Fruit fly (Drosophila melanogaster) whole organism, embryonic: ENCODE results near the gene DppIII.

Experiments used
- Atf6 ChIP-seq: fragments of 200-800 bp; sonication (Bioruptor generic); IDR thresholded peaks from 2 replicates; pipeline ENCODE4 v1.3.6; 2022; ENCODE audit warnings: missing biosample characterization, missing genetic modification characterization
- BEAF-32 ChIP-seq: fragments of 200-800 bp; sonication (Bioruptor generic); optimal IDR thresholded peaks from 3 replicates; lab custom pipeline; 2017; ENCODE audit warnings: missing biosample characterization, missing genetic modification characterization, mild to moderate bottlenecking, moderate library complexity, missing genetic modification reagents
- CG13287 ChIP-seq: fragments of 200-800 bp; sonication (Bioruptor generic); IDR thresholded peaks from 2 replicates; pipeline ENCODE4 v1.3.6; 2022; ENCODE audit warnings: missing biosample characterization, missing genetic modification characterization; ENCODE audit not compliant: partially characterized antibody
- CG14710 ChIP-seq: fragments of 200-800 bp; sonication (Bioruptor generic); optimal IDR thresholded peaks from 3 replicates; lab custom pipeline; 2019; ENCODE audit warnings: missing biosample characterization, mild to moderate bottlenecking, missing genetic modification characterization, moderate library complexity
- CG1603 ChIP-seq: fragments of 200-800 bp; sonication (Bioruptor generic); optimal IDR thresholded peaks from 2 replicates; lab custom pipeline; 2019; ENCODE audit warnings: missing biosample characterization, mild to moderate bottlenecking, missing genetic modification characterization, moderate library complexity
- CG17385 ChIP-seq: fragments of 200-800 bp; sonication (Bioruptor generic); optimal IDR thresholded peaks from 3 replicates; lab custom pipeline; 2018; ENCODE audit warnings: missing biosample characterization, mild to moderate bottlenecking, missing genetic modification characterization
- CG1832 ChIP-seq: fragments of 200-800 bp; sonication (Bioruptor generic); optimal IDR thresholded peaks from 2 replicates; lab custom pipeline; 2017; ENCODE audit warnings: missing biosample characterization, mild to moderate bottlenecking, missing genetic modification characterization, inconsistent platforms
- CG32767 ChIP-seq: fragments of 200-800 bp; sonication (Bioruptor generic); IDR thresholded peaks from 2 replicates; pipeline ENCODE4 v1.3.6; 2022; ENCODE audit warnings: missing biosample characterization, missing genetic modification characterization
- CG4617 ChIP-seq: fragments of 200-800 bp; sonication (Bioruptor generic); optimal IDR thresholded peaks from 3 replicates; lab custom pipeline; 2016; ENCODE audit warnings: missing biosample characterization, missing genetic modification characterization, borderline replicate concordance
- CG9437 ChIP-seq: fragments of 200-800 bp; sonication (Bioruptor generic); optimal IDR thresholded peaks from 2 replicates; lab custom pipeline; 2018; ENCODE audit warnings: missing biosample characterization, mild to moderate bottlenecking, missing genetic modification characterization
- CG9797 ChIP-seq: fragments of 200-800 bp; sonication (Bioruptor generic); optimal IDR thresholded peaks from 3 replicates; lab custom pipeline; 2018; ENCODE audit warnings: missing biosample characterization, mild to moderate bottlenecking, missing genetic modification characterization
- Dll ChIP-seq: fragments of 200-800 bp; sonication (Bioruptor generic); IDR thresholded peaks from 4 replicates; pipeline ENCODE4 v1.3.6; 2022; ENCODE audit warnings: missing biosample characterization, missing genetic modification characterization; ENCODE audit not compliant: partially characterized antibody
- Doc3 ChIP-seq: fragments of 200-800 bp; sonication (Bioruptor generic); IDR thresholded peaks from 3 replicates; pipeline ENCODE4 v1.3.6; 2022; ENCODE audit warnings: missing biosample characterization, missing genetic modification characterization; ENCODE audit not compliant: partially characterized antibody
- Dp ChIP-seq: fragments of 200-800 bp; sonication (Bioruptor generic); optimal IDR thresholded peaks from 2 replicates; lab custom pipeline; 2018; ENCODE audit warnings: missing biosample characterization, mild to moderate bottlenecking, missing genetic modification characterization, moderate library complexity
- Dref ChIP-seq: fragments of 200-800 bp; sonication (Bioruptor generic); IDR thresholded peaks from 2 replicates; pipeline ENCODE4 v1.3.6; 2022; ENCODE audit warnings: missing biosample characterization, missing genetic modification characterization
- E2f2 ChIP-seq: fragments of 200-800 bp; sonication (Bioruptor generic); IDR thresholded peaks from 2 replicates; pipeline ENCODE4 v1.3.6; 2022; ENCODE audit warnings: missing biosample characterization, missing genetic modification characterization
- Ets65A ChIP-seq: fragments of 200-800 bp; sonication (Bioruptor generic); peaks from one replicate; lab custom pipeline; 2016; ENCODE audit warnings: missing biosample characterization, missing genetic modification characterization
- HLH3B ChIP-seq: fragments of 200-800 bp; sonication (Bioruptor generic); IDR thresholded peaks from 2 replicates; pipeline ENCODE4 v1.3.6; 2022; ENCODE audit warnings: missing biosample characterization, missing genetic modification characterization
- HmgZ ChIP-seq: fragments of 200-800 bp; sonication (Bioruptor generic); optimal IDR thresholded peaks from 2 replicates; lab custom pipeline; 2018; ENCODE audit warnings: missing biosample characterization, mild to moderate bottlenecking, missing genetic modification characterization
- MBD-R2 ChIP-seq: fragments of 200-800 bp; sonication (Bioruptor generic); IDR thresholded peaks from 2 replicates; pipeline ENCODE4 v1.3.6; 2022; ENCODE audit warnings: missing biosample characterization, missing genetic modification characterization
- MESR4 ChIP-seq: fragments of 200-800 bp; sonication (Bioruptor generic); optimal IDR thresholded peaks from 2 replicates; lab custom pipeline; 2018; ENCODE audit warnings: missing biosample characterization, mild to moderate bottlenecking, missing genetic modification characterization, moderate library complexity
- Med ChIP-seq: fragments of 200-800 bp; sonication (Bioruptor generic); peaks from one replicate; lab custom pipeline; 2016; ENCODE audit warnings: missing biosample characterization, missing genetic modification characterization, mild to moderate bottlenecking, inconsistent platforms, moderate library complexity
- Pdp1 ChIP-seq, 2 experiments: fragments of 200-800 bp; sonication (Bioruptor generic); optimal IDR thresholded peaks; 3 replicates each; lab custom pipeline; 2016; ENCODE audit warnings: missing biosample characterization in 2 of 2, missing genetic modification characterization in 2 of 2, mild to moderate bottlenecking in 1 of 2, moderate library complexity in 1 of 2
- Rx ChIP-seq: fragments of 200-800 bp; sonication (Bioruptor generic); IDR thresholded peaks from 2 replicates; pipeline ENCODE4 v1.3.6; 2022; ENCODE audit warnings: missing biosample characterization, missing genetic modification characterization
- Scr ChIP-seq: fragments of 200-800 bp; sonication (Bioruptor generic); IDR thresholded peaks from 2 replicates; pipeline ENCODE4 v1.3.6; 2022; ENCODE audit warnings: missing biosample characterization, missing genetic modification characterization; ENCODE audit not compliant: partially characterized antibody
- Sin3A ChIP-seq: fragments of >200 bp; optimal IDR thresholded peaks from 2 replicates; lab custom pipeline; 2018
- Six4 ChIP-seq: fragments of 200-800 bp; sonication (Bioruptor generic); optimal IDR thresholded peaks from 2 replicates; lab custom pipeline; 2016; ENCODE audit warnings: missing biosample characterization, missing genetic modification characterization
- Sry-δ ChIP-seq: fragments of 200-800 bp; sonication (Bioruptor generic); optimal IDR thresholded peaks from 2 replicates; lab custom pipeline; 2016; ENCODE audit warnings: missing biosample characterization, missing genetic modification characterization
- fd3F ChIP-seq: fragments of 200-800 bp; sonication (Bioruptor generic); optimal IDR thresholded peaks from 2 replicates; lab custom pipeline; 2018; ENCODE audit warnings: missing biosample characterization, mild to moderate bottlenecking, missing genetic modification characterization, moderate library complexity
- gfzf ChIP-seq: fragments of 200-800 bp; sonication (Bioruptor generic); optimal IDR thresholded peaks from 2 replicates; lab custom pipeline; 2016; ENCODE audit warnings: missing biosample characterization, mild to moderate bottlenecking, missing genetic modification characterization, moderate library complexity
- kah ChIP-seq: fragments of 200-800 bp; sonication (Bioruptor generic); optimal IDR thresholded peaks from 2 replicates; lab custom pipeline; 2018; ENCODE audit warnings: missing biosample characterization, mild to moderate bottlenecking, missing genetic modification characterization
- knrl ChIP-seq: fragments of 200-800 bp; sonication (Bioruptor generic); IDR thresholded peaks from 3 replicates; pipeline ENCODE4 v1.3.6; 2022; ENCODE audit warnings: missing biosample characterization, missing genetic modification characterization; ENCODE audit not compliant: partially characterized antibody
- onecut ChIP-seq: fragments of 200-800 bp; sonication (Bioruptor generic); IDR thresholded peaks from 2 replicates; pipeline ENCODE4 v1.3.6; 2022; ENCODE audit warnings: missing biosample characterization, missing genetic modification characterization
- phol ChIP-seq: fragments of 200-800 bp; sonication (Bioruptor generic); optimal IDR thresholded peaks from 3 replicates; lab custom pipeline; 2018; ENCODE audit warnings: missing biosample characterization, mild to moderate bottlenecking, missing genetic modification characterization, moderate library complexity
- pzg ChIP-seq: fragments of 200-800 bp; sonication (Bioruptor generic); optimal IDR thresholded peaks from 3 replicates; lab custom pipeline; 2018; ENCODE audit warnings: missing biosample characterization, mild to moderate bottlenecking, missing genetic modification characterization, moderate library complexity
- row ChIP-seq: fragments of 200-800 bp; sonication (Bioruptor generic); IDR thresholded peaks from 3 replicates; pipeline ENCODE4 v1.3.6; 2022; ENCODE audit warnings: missing biosample characterization, missing genetic modification characterization
- stwl ChIP-seq: fragments of 200-800 bp; sonication (Bioruptor generic); optimal IDR thresholded peaks from 3 replicates; lab custom pipeline; 2018; ENCODE audit warnings: missing biosample characterization, mild to moderate bottlenecking, missing genetic modification characterization, moderate library complexity
- tll ChIP-seq, 2 experiments: fragments of 200-800 bp in 1 of 2; fragments of >200 bp in 1 of 2; sonication (Bioruptor generic) in 1 of 2; optimal IDR thresholded peaks; 2 replicates each; lab custom pipeline; 2017 to 2019; ENCODE audit warnings: missing biosample characterization in 2 of 2, missing genetic modification characterization in 2 of 2, mild to moderate bottlenecking in 1 of 2, moderate library complexity in 1 of 2

DppIII gene

dm6 chr3R:8343251-8343744, 902 bp upstream of the DppIII start, which contains the start of the genes PNKP and COX7AL:
TSS of gene PNKP (minus strand) at chr3R:8343516.
TSS of gene COX7AL (plus strand) at chr3R:8343669.
- TF ChIP-seq knrl (GFP tag; lab: Robert Waterston, UW) (0 out of 3 replicates have a peak, but pooled peaks have one; percentile 27), MBD-R2 (GFP tag; lab: Robert Waterston, UW) (peak; percentile 73), CG32767 (GFP tag; lab: Robert Waterston, UW) (no peak), CG1603 (peak; percentile 14), CG9797 (peak; percentile 21), Six4 (GFP tag; lab: Kevin White, UChicago) (no peak), gfzf (peak; percentile 60), CG17385 (GFP tag; lab: Kevin White, UChicago) (peak; percentile 92), Dll (GFP tag; lab: Robert Waterston, UW) (0 out of 4 replicates have a peak, but pooled peaks have one; percentile 17), Dref (GFP tag; lab: Robert Waterston, UW) (peak; percentile 32; the same call in 1 of the 2 replicates), fd3F (GFP tag; lab: Kevin White, UChicago) (no peak), kah (GFP tag; lab: Kevin White, UChicago) (peak; percentile 4), row (GFP tag; lab: Robert Waterston, UW) (peak; percentile 42; the same call in 2 of the 3 replicates), phol (no peak), CG14710 (tag; lab: Kevin White, UChicago) (no peak), Atf6 (no peak), Scr (GFP tag; lab: Robert Waterston, UW) (peak; percentile 46; the same call in 1 of the 2 replicates), CG13287 (0 out of 2 replicates have a peak, but pooled peaks have one; percentile 19), Rx (no peak), Pdp1 (GFP tag; optimal IDR thresholded peaks at IDR 0.05; lab: Kevin White, UChicago) (peak in 1 of 2 experiments; percentile 20), MESR4 (GFP tag; lab: Kevin White, UChicago) (peak; percentile 44), stwl (tag; lab: Kevin White, UChicago) (peak; percentile 14), onecut (peak; percentile 89), HmgZ (tag; lab: Kevin White, UChicago) (peak; percentile 13), Dp (GFP tag; lab: Kevin White, UChicago) (peak; percentile 58), Sin3A (lab: Kevin White, UChicago) (no peak), pzg (GFP tag; lab: Kevin White, UChicago) (peak; percentile 37), CG9437 (GFP tag; lab: Kevin White, UChicago) (no peak), CG4617 (GFP tag; lab: Kevin White, UChicago) (peak; percentile 24), BEAF-32 (GFP tag; lab: Kevin White, UChicago) (peak; percentile 33), tll (GFP tag; optimal IDR thresholded peaks at IDR 0.05; lab: Kevin White, UChicago) (no peak), Doc3 (GFP tag; lab: Robert Waterston, UW) (0 out of 3 replicates have a peak, but pooled peaks have one; percentile 18), Sry-δ (peak; percentile 13), E2f2 (GFP tag; lab: Robert Waterston, UW) (peak; percentile 71)
- TF ChIP-seq, all 482 proteins: peak for 24

DNA sequence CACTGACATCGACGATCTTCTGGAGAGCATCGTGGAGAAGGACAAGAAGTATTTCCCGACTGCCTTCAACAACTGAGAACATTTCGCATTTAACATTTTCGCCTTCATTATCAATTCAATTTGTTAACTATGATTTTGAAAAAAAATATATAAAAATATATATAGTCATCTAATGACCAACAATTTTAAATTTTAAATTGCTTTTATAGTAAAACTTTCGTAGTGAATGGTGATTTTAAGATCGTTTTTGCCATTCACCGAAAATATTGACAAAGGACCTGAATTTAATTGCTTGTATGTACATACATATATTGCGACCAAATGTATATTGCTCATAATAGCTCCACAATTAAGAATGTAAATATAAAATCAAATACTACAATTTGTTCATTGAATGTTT, 3.1 kb downstream of the DppIII start, which contains the start of gene CG7352:
TSS of gene CG7352 (plus strand) at position 301 of the 400 bp plus-strand sequence.
- peak; percentile 23 for TF ChIP-seq stwl (tag; lab: Kevin White, UChicago)
- no peak for TF ChIP-seq CG1832

DNA sequence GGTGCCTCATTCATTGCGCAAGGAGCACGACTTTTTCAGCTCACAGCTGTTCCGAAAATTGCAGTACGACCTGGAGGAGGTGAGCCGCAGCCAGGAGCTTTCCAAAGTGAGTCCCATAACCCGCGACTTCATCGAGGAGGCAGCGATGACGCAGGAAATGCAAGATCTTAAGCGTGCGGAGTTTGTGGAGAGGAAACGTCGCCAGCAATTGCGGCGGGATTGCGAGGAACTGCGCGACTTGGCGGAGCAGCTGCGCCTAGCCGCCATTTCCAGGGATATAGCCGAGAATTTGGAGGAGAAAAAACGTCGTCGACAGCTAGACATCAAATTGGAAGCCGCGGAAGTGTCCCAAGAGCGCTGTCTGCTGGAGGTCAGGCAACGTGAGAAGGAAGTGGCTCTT, 3.6 kb downstream of the DppIII start:
- TF ChIP-seq Med (GFP tag; lab: Kevin White, UChicago) = peak; percentile 55
- TF ChIP-seq HLH3B (GFP tag; lab: Robert Waterston, UW) = no peak
- peak; percentile 88 for TF ChIP-seq Ets65A (GFP tag; lab: Kevin White, UChicago)
- TF ChIP-seq MESR4 (GFP tag; lab: Kevin White, UChicago) = peak; percentile 12
